Worm (Caenorhabditis elegans): Measurements from ENCODE around the gene spp-27.
A peak's percentile ranks its signal among the peaks of the same experiment; 100 is the strongest.

spp-27 gene

ce11 chrV:6516491-6517304, 40.2 kb downstream of the spp-27 start, which contains the start of gene mdh-1 (continued):
- TF ChIP-seq egl-27 (tag; optimal IDR thresholded peaks at IDR 0.05) (peak in 1 of 2 experiments; percentile 25), hlh-17 (GFP tag; optimal IDR thresholded peaks at IDR 0.05; ENCODE audit: borderline replicate concordance) (no peak), aly-2 (tag; optimal IDR thresholded peaks at IDR 0.05) (no peak), irx-1 (tag; optimal IDR thresholded peaks at IDR 0.05) (no peak), efl-3 (GFP tag; optimal IDR thresholded peaks at IDR 0.05) (no peak), nhr-84 (tag; optimal IDR thresholded peaks at IDR 0.05) (no peak), hpl-2 (GFP tag; optimal IDR thresholded peaks at IDR 0.05) (no peak), dpl-1 (GFP tag; optimal IDR thresholded peaks at IDR 0.05) (peak; percentile 44 to 79 (median 53)), nhr-20 (tag; optimal IDR thresholded peaks at IDR 0.05) (no peak), dsc-1 (tag; optimal IDR thresholded peaks at IDR 0.05) (no peak)

ce11 chrV:6515344-6515743, 41.6 kb downstream of the spp-27 start:
- TF ChIP-seq nhr-12 (tag; optimal IDR thresholded peaks at IDR 0.05) (no peak), unc-98 (GFP tag; IDR thresholded peaks at IDR 0.05) (no peak), elt-2 (tag; optimal IDR thresholded peaks at IDR 0.05) (no peak), ztf-11 (tag; optimal IDR thresholded peaks at IDR 0.05) (no peak), lin-13 (GFP tag; optimal IDR thresholded peaks at IDR 0.05) (no peak), mdl-1 (tag; optimal IDR thresholded peaks at IDR 0.05) (no peak), nhr-19 (GFP tag; conservative IDR thresholded peaks at IDR 0.05) (no peak), nhr-77 (tag; optimal IDR thresholded peaks at IDR 0.05) (no peak), sox-4 (tag; optimal IDR thresholded peaks at IDR 0.05) (no peak), fos-1 (tag; optimal IDR thresholded peaks at IDR 0.05) (no peak)

- TF ChIP-seq skn-1 (tag; optimal IDR thresholded peaks at IDR 0.05): no peak
- peak; percentile 60 for TF ChIP-seq ztf-4 (tag; optimal IDR thresholded peaks at IDR 0.05)
- TF ChIP-seq nhr-85 (tag): peak; percentile 70
- TF ChIP-seq mep-1 (tag; optimal IDR thresholded peaks at IDR 0.05): no peak
- TF ChIP-seq nhr-90 (tag; optimal IDR thresholded peaks at IDR 0.05; ENCODE audit: poor library complexity): peak; percentile 44
- no peak for TF ChIP-seq Y116A8C.19 (tag; optimal IDR thresholded peaks at IDR 0.05; ENCODE audit: borderline replicate concordance)
- TF ChIP-seq lsy-2 (tag; optimal IDR thresholded peaks at IDR 0.05): no peak
- TF ChIP-seq ceh-8 (GFP tag; optimal IDR thresholded peaks at IDR 0.05): no peak
- no peak for TF ChIP-seq tlp-1 (tag; optimal IDR thresholded peaks at IDR 0.05)
- no peak for TF ChIP-seq unc-86 (tag; optimal IDR thresholded peaks at IDR 0.05)
- no peak for TF ChIP-seq alr-1 (tag; optimal IDR thresholded peaks at IDR 0.05; ENCODE audit: borderline replicate concordance)
- no peak for TF ChIP-seq hlh-17 (GFP tag; optimal IDR thresholded peaks at IDR 0.05; ENCODE audit: borderline replicate concordance)
- TF ChIP-seq swsn-7 (tag; optimal IDR thresholded peaks at IDR 0.05): peak; percentile 24
- TF ChIP-seq ama-1 (optimal IDR thresholded peaks at IDR 0.05): peak; percentile 92
- no peak for TF ChIP-seq tbx-2 (tag; optimal IDR thresholded peaks at IDR 0.05)
- peak; percentile 64 for TF ChIP-seq nhr-71 (tag; optimal IDR thresholded peaks at IDR 0.05)
- TF ChIP-seq C16A3.4 (tag; optimal IDR thresholded peaks at IDR 0.05): no peak
- no peak for TF ChIP-seq mab-9 (GFP tag; IDR thresholded peaks at IDR 0.05)
- no peak for TF ChIP-seq F16B12.6 (tag; optimal IDR thresholded peaks at IDR 0.05)
- TF ChIP-seq blmp-1 (tag; optimal IDR thresholded peaks at IDR 0.05): peak; percentile 38
- TF ChIP-seq lin-14 (GFP tag; optimal IDR thresholded peaks at IDR 0.05): peak; percentile 39
- TF ChIP-seq ztf-11 (tag; optimal IDR thresholded peaks at IDR 0.05): no peak
- no peak for TF ChIP-seq dsc-1 (tag; optimal IDR thresholded peaks at IDR 0.05)
- TF ChIP-seq unc-62 (GFP tag; optimal IDR thresholded peaks at IDR 0.05): no peak
- TF ChIP-seq fkh-8 (tag; optimal IDR thresholded peaks at IDR 0.05): no peak
- TF ChIP-seq mef-2 (tag; optimal IDR thresholded peaks at IDR 0.05): no peak
- peak; percentile 23 for TF ChIP-seq rnt-1 (tag; optimal IDR thresholded peaks at IDR 0.05)
- TF ChIP-seq sup-37 (GFP tag; optimal IDR thresholded peaks at IDR 0.05): no peak
- TF ChIP-seq elt-3 (tag; optimal IDR thresholded peaks at IDR 0.05): peak in 2 of 6 experiments; percentile 12 to 43
- TF ChIP-seq ceh-82 (tag; optimal IDR thresholded peaks at IDR 0.05): peak in 1 of 3 experiments; percentile 11
- no peak for TF ChIP-seq ceh-88 (GFP tag; IDR thresholded peaks at IDR 0.05)
- TF ChIP-seq aha-1 (tag; optimal IDR thresholded peaks at IDR 0.05): no peak
- no peak for TF ChIP-seq elt-2 (tag; optimal IDR thresholded peaks at IDR 0.05)
Measured at ce11 chrV:6514887-6515324, 42.0 kb downstream of the spp-27 start, which contains the start of gene dpy-11. Gene dpy-11, minus strand, starts transcription at chrV:6515240.

Measured in whole organism, L1 larva.